Fruit fly (Drosophila melanogaster) whole organism, embryonic: Measurements from ENCODE around the gene CG1607.

Experiments used
- ATbp ChIP-seq: fragments of 200-800 bp; sonication (Bioruptor generic); optimal IDR thresholded peaks from 2 replicates; lab custom pipeline; 2017; ENCODE audit warnings: missing biosample characterization, mild to moderate bottlenecking, missing genetic modification characterization, missing genetic modification reagents
- Asciz ChIP-seq: fragments of 200-800 bp; sonication (Bioruptor generic); optimal IDR thresholded peaks from 2 replicates; lab custom pipeline; 2017; ENCODE audit warnings: missing biosample characterization, mild to moderate bottlenecking, missing genetic modification characterization, missing genetic modification reagents
- Bdp1 ChIP-seq: fragments of 200-800 bp; sonication (Bioruptor generic); optimal IDR thresholded peaks from 3 replicates; lab custom pipeline; 2016; ENCODE audit warnings: missing biosample characterization, missing genetic modification characterization
- BtbVII ChIP-seq: fragments of 200-800 bp; sonication (Bioruptor generic); optimal IDR thresholded peaks from 3 replicates; lab custom pipeline; 2017; ENCODE audit warnings: missing biosample characterization, mild to moderate bottlenecking, missing genetic modification characterization
- CG11456 ChIP-seq: fragments of 200-800 bp; sonication (Bioruptor generic); IDR thresholded peaks from 3 replicates; pipeline ENCODE4 v1.3.6; 2022; ENCODE audit warnings: missing biosample characterization, missing genetic modification characterization
- CG12219 ChIP-seq: fragments of 200-800 bp; sonication (Bioruptor generic); optimal IDR thresholded peaks from 3 replicates; lab custom pipeline; 2018; ENCODE audit warnings: missing biosample characterization, mild to moderate bottlenecking, missing genetic modification characterization
- CG13287 ChIP-seq: fragments of 200-800 bp; sonication (Bioruptor generic); IDR thresholded peaks from 2 replicates; pipeline ENCODE4 v1.3.6; 2022; ENCODE audit warnings: missing biosample characterization, missing genetic modification characterization; ENCODE audit not compliant: partially characterized antibody
- CG13424 ChIP-seq: fragments of 200-800 bp; sonication (Bioruptor generic); optimal IDR thresholded peaks from 2 replicates; lab custom pipeline; 2019; ENCODE audit warnings: missing biosample characterization, mild to moderate bottlenecking, missing genetic modification characterization, moderate library complexity
- CG13894 ChIP-seq: fragments of 200-800 bp; sonication (Bioruptor generic); optimal IDR thresholded peaks from 3 replicates; lab custom pipeline; 2018; ENCODE audit warnings: missing biosample characterization, mild to moderate bottlenecking, missing genetic modification characterization, moderate library complexity
- CG16779 ChIP-seq: fragments of 200-800 bp; sonication (Bioruptor generic); IDR thresholded peaks from 2 replicates; pipeline ENCODE4 v1.3.6; 2022; ENCODE audit warnings: missing biosample characterization, missing genetic modification characterization
- CG17359 ChIP-seq: fragments of 200-800 bp; sonication (Bioruptor generic); optimal IDR thresholded peaks from 3 replicates; lab custom pipeline; 2018; ENCODE audit warnings: missing biosample characterization, mild to moderate bottlenecking, missing genetic modification characterization, moderate library complexity
- CG2712 ChIP-seq: fragments of 200-800 bp; optimal IDR thresholded peaks from 3 replicates; lab custom pipeline; 2019; ENCODE audit warnings: missing biosample characterization, mild to moderate bottlenecking, missing genetic modification characterization, moderate library complexity
- CG2875 ChIP-seq: fragments of 200-800 bp; sonication (Bioruptor generic); optimal IDR thresholded peaks from 2 replicates; lab custom pipeline; 2017; ENCODE audit warnings: missing biosample characterization, mild to moderate bottlenecking, missing genetic modification characterization, missing genetic modification reagents
- CG30403 ChIP-seq: fragments of 200-800 bp; sonication (Bioruptor generic); optimal IDR thresholded peaks from 3 replicates; lab custom pipeline; 2016; ENCODE audit warnings: missing biosample characterization, missing genetic modification characterization
- CG3163 ChIP-seq: fragments of 200-800 bp; sonication (Bioruptor generic); optimal IDR thresholded peaks from 3 replicates; lab custom pipeline; 2016; ENCODE audit warnings: missing biosample characterization, missing genetic modification characterization
- CG32532 ChIP-seq: fragments of 200-800 bp; sonication (Bioruptor generic); IDR thresholded peaks from 2 replicates; pipeline ENCODE4 v1.3.6; 2022; ENCODE audit warnings: missing biosample characterization, missing genetic modification characterization
- CG34376 ChIP-seq: fragments of 200-800 bp; sonication (Bioruptor generic); optimal IDR thresholded peaks from 2 replicates; lab custom pipeline; 2018; ENCODE audit warnings: missing biosample characterization, mild to moderate bottlenecking, missing genetic modification characterization
- CG4282 ChIP-seq: fragments of 200-800 bp; sonication (Bioruptor generic); optimal IDR thresholded peaks from 2 replicates; lab custom pipeline; 2016; ENCODE audit warnings: missing biosample characterization, missing genetic modification characterization
- CG6689 ChIP-seq: fragments of 200-800 bp; sonication (Bioruptor generic); IDR thresholded peaks from 2 replicates; pipeline ENCODE4 v1.3.6; 2022; ENCODE audit warnings: missing biosample characterization, missing genetic modification characterization
- CG7556 ChIP-seq: fragments of 200-800 bp; sonication (Bioruptor generic); optimal IDR thresholded peaks from 2 replicates; lab custom pipeline; 2017; ENCODE audit warnings: missing biosample characterization, mild to moderate bottlenecking, missing genetic modification characterization
- CG7839 ChIP-seq: fragments of 200-800 bp; sonication (Bioruptor generic); optimal IDR thresholded peaks from 3 replicates; lab custom pipeline; 2018; ENCODE audit warnings: missing biosample characterization, mild to moderate bottlenecking, missing genetic modification characterization, moderate library complexity
- CG8281 ChIP-seq: fragments of 200-800 bp; sonication (Bioruptor generic); optimal IDR thresholded peaks from 2 replicates; lab custom pipeline; 2018; ENCODE audit warnings: missing biosample characterization, mild to moderate bottlenecking, missing genetic modification characterization, moderate library complexity
- CG8388 ChIP-seq: fragments of 200-800 bp; sonication (Bioruptor generic); optimal IDR thresholded peaks from 2 replicates; lab custom pipeline; 2019; ENCODE audit warnings: missing biosample characterization, mild to moderate bottlenecking, missing genetic modification characterization, moderate library complexity
- CG8944 ChIP-seq: fragments of 200-800 bp; sonication (Bioruptor generic); optimal IDR thresholded peaks from 3 replicates; lab custom pipeline; 2016; ENCODE audit warnings: missing biosample characterization, missing genetic modification characterization
- CG9797 ChIP-seq: fragments of 200-800 bp; sonication (Bioruptor generic); optimal IDR thresholded peaks from 3 replicates; lab custom pipeline; 2018; ENCODE audit warnings: missing biosample characterization, mild to moderate bottlenecking, missing genetic modification characterization
- CkIIα-i1 ChIP-seq: fragments of 200-800 bp; sonication (Bioruptor generic); IDR thresholded peaks from 2 replicates; pipeline ENCODE4 v1.3.6; 2022; ENCODE audit warnings: missing biosample characterization, missing genetic modification characterization
- D19B ChIP-seq: fragments of 200-800 bp; sonication (Bioruptor generic); optimal IDR thresholded peaks from 2 replicates; lab custom pipeline; 2017; ENCODE audit warnings: missing biosample characterization, mild to moderate bottlenecking, missing genetic modification characterization
- Dek ChIP-seq: fragments of 200-800 bp; sonication (Bioruptor generic); optimal IDR thresholded peaks from 3 replicates; lab custom pipeline; 2019; ENCODE audit warnings: missing biosample characterization, mild to moderate bottlenecking, missing genetic modification characterization, moderate library complexity
- E2f1 ChIP-seq: fragments of 200-800 bp; sonication (Bioruptor generic); IDR thresholded peaks from 2 replicates; pipeline ENCODE4 v1.3.6; 2022; ENCODE audit warnings: missing biosample characterization, missing genetic modification characterization
- HLHmδ ChIP-seq: fragments of 200-800 bp; sonication (Bioruptor generic); optimal IDR thresholded peaks from 2 replicates; lab custom pipeline; 2018; ENCODE audit warnings: missing biosample characterization, mild to moderate bottlenecking, missing genetic modification characterization, moderate library complexity
- Hr51 ChIP-seq, 2 experiments: fragments of 200-800 bp; sonication (Bioruptor generic); optimal IDR thresholded peaks; 2 replicates in 1 of 2; 3 replicates in 1 of 2; lab custom pipeline; 2016 to 2018; ENCODE audit warnings: missing biosample characterization in 2 of 2, missing genetic modification characterization in 2 of 2, mild to moderate bottlenecking in 1 of 2, moderate library complexity in 1 of 2
- Sox102F ChIP-seq: fragments of 200-800 bp; sonication (Bioruptor generic); optimal IDR thresholded peaks from 2 replicates; lab custom pipeline; 2018; ENCODE audit warnings: missing biosample characterization, mild to moderate bottlenecking, missing genetic modification characterization, moderate library complexity
- ara ChIP-seq: fragments of 200-800 bp; sonication (Bioruptor generic); IDR thresholded peaks from 2 replicates; pipeline ENCODE4 v1.3.6; 2022; ENCODE audit warnings: missing biosample characterization, missing genetic modification characterization
- chn ChIP-seq: fragments of 200-800 bp; sonication (Bioruptor generic); optimal IDR thresholded peaks from 2 replicates; lab custom pipeline; 2016; ENCODE audit warnings: missing biosample characterization, missing genetic modification characterization
- crc ChIP-seq: fragments of 200-800 bp; sonication (Bioruptor generic); optimal IDR thresholded peaks from 2 replicates; lab custom pipeline; 2016; ENCODE audit warnings: missing biosample characterization, missing genetic modification characterization
- croc ChIP-seq: fragments of 200-800 bp; sonication (Bioruptor generic); conservative IDR thresholded peaks from 3 replicates; pipeline ENCODE4 v1.3.6; 2022; ENCODE audit warnings: missing biosample characterization, missing genetic modification characterization
- dmrt11E ChIP-seq: fragments of 200-800 bp; sonication (Bioruptor generic); optimal IDR thresholded peaks from 3 replicates; lab custom pipeline; 2018; ENCODE audit warnings: missing biosample characterization, mild to moderate bottlenecking, missing genetic modification characterization, moderate library complexity
- inv ChIP-seq: fragments of 200-800 bp; sonication (Bioruptor generic); IDR thresholded peaks from 2 replicates; pipeline ENCODE4 v1.3.6; 2022; ENCODE audit warnings: missing biosample characterization, missing genetic modification characterization; ENCODE audit not compliant: partially characterized antibody
- lmd ChIP-seq: fragments of 200-800 bp; sonication (Bioruptor generic); IDR thresholded peaks from 2 replicates; pipeline ENCODE4 v1.3.6; 2022; ENCODE audit warnings: missing biosample characterization, missing genetic modification characterization
- mld ChIP-seq: fragments of 200-800 bp; sonication (Bioruptor generic); IDR thresholded peaks from 3 replicates; pipeline ENCODE4 v1.3.6; 2022; ENCODE audit warnings: missing biosample characterization, missing genetic modification characterization; ENCODE audit not compliant: partially characterized antibody
- nom ChIP-seq: fragments of 200-800 bp; sonication (Bioruptor generic); optimal IDR thresholded peaks from 2 replicates; lab custom pipeline; 2017; ENCODE audit warnings: missing biosample characterization, missing genetic modification characterization, mild to moderate bottlenecking, moderate library complexity, missing genetic modification reagents
- pfk ChIP-seq: fragments of 200-800 bp; sonication (Bioruptor generic); optimal IDR thresholded peaks from 2 replicates; lab custom pipeline; 2018; ENCODE audit warnings: missing biosample characterization, mild to moderate bottlenecking, missing genetic modification characterization, moderate library complexity
- prd ChIP-seq, 3 experiments: fragments of >200 bp in 2 of 3; fragments of 200-800 bp in 1 of 3; sonication (Bioruptor generic) in 1 of 3; optimal IDR thresholded peaks in 2 of 3; IDR thresholded peaks in 1 of 3; 2 replicates in 2 of 3; 3 replicates in 1 of 3; pipeline versions ENCODE4 v1.3.6 to Lab custom; 2017 to 2022; ENCODE audit warnings: missing biosample characterization in 1 of 3, missing genetic modification characterization in 1 of 3
- pum ChIP-seq: fragments of 200-800 bp; sonication (Bioruptor generic); optimal IDR thresholded peaks from 2 replicates; lab custom pipeline; 2016; ENCODE audit warnings: missing biosample characterization, missing genetic modification characterization
- sens ChIP-seq: fragments of 200-800 bp; sonication (Bioruptor generic); peaks from one replicate; lab custom pipeline; 2016; ENCODE audit warnings: missing biosample characterization, missing genetic modification characterization
- seq ChIP-seq: fragments of 200-800 bp; sonication (Bioruptor generic); IDR thresholded peaks from 2 replicates; pipeline ENCODE4 v1.3.6; 2022; ENCODE audit warnings: missing biosample characterization, missing genetic modification characterization
- sim ChIP-seq: fragments of 200-800 bp; sonication (Bioruptor generic); IDR thresholded peaks from 2 replicates; pipeline ENCODE4 v1.3.6; 2022; ENCODE audit warnings: missing biosample characterization, missing genetic modification characterization
- ssp ChIP-seq: fragments of 200-800 bp; sonication (Bioruptor generic); IDR thresholded peaks from 2 replicates; pipeline ENCODE4 v1.3.6; 2022; ENCODE audit warnings: missing biosample characterization, missing genetic modification characterization
- trh ChIP-seq: fragments of 200-800 bp; sonication (Bioruptor generic); optimal IDR thresholded peaks from 2 replicates; lab custom pipeline; 2016; ENCODE audit warnings: missing biosample characterization, missing genetic modification characterization
- wor ChIP-seq: fragments of 200-800 bp; sonication (Bioruptor generic); IDR thresholded peaks from 2 replicates; pipeline ENCODE4 v1.3.6; 2022; ENCODE audit warnings: missing biosample characterization, missing genetic modification characterization

CG1607 gene

DNA sequence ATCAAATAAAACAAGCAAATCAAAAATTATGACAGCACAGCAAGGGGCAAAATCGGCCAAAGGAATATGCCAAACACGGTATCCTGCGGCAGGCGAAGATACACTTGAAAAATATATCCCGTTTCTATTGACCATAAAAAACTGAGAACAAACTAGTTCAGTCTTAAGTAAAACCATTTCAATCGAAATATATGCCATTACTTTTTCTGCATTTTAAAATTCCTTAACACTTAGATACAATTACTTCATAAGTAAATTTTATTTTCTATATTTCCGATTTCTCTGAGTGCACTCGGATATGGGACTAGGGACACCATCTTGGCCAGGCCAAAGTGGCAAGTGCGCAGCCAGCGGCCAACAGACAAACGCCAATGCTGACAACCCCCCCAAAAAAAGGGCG lies 18.3 kb upstream of the CG1607 start (continued):
- TF ChIP-seq nom (GFP tag; lab: Kevin White, UChicago) (no peak), Asciz (no peak), CG30403 (peak; percentile 24), ara (no peak), CG9797 (no peak), CG34376 (GFP tag; lab: Kevin White, UChicago) (no peak), HLHmδ (GFP tag; lab: Kevin White, UChicago) (no peak), CG7839 (tag; lab: Kevin White, UChicago) (peak; percentile 26), lmd (peak; percentile 42), CG6689 (GFP tag; lab: Robert Waterston, UW) (0 out of 2 replicates have a peak, but pooled peaks have one; percentile 11), Hr51 (GFP tag; optimal IDR thresholded peaks at IDR 0.05; lab: Kevin White, UChicago) (peak in 1 of 2 experiments; percentile 61), ssp (no peak), inv (GFP tag; lab: Robert Waterston, UW) (no peak), crc (no peak), pfk (GFP tag; lab: Kevin White, UChicago) (no peak), CG8388 (no peak), sim (GFP tag; lab: Robert Waterston, UW) (no peak), CkIIα-i1 (GFP tag; lab: Robert Waterston, UW) (no peak), seq (GFP tag; lab: Robert Waterston, UW) (no peak), croc (GFP tag; lab: Robert Waterston, UW) (no peak), trh (no peak), CG17359 (no peak), D19B (GFP tag; lab: Kevin White, UChicago) (no peak), dmrt11E (tag; lab: Kevin White, UChicago) (no peak), CG8944 (GFP tag; lab: Kevin White, UChicago) (no peak), Dek (peak; percentile 15), CG13894 (tag; lab: Kevin White, UChicago) (peak; percentile 33), CG16779 (GFP tag; lab: Robert Waterston, UW) (no peak), CG12219 (GFP tag; lab: Kevin White, UChicago) (no peak), CG2875 (GFP tag; lab: Kevin White, UChicago) (no peak), CG13424 (tag; lab: Kevin White, UChicago) (peak; percentile 26), mld (no peak), CG32532 (0 out of 2 replicates have a peak, but pooled peaks have one; percentile 19), sens (GFP tag; lab: Kevin White, UChicago) (peak; percentile 59), CG11456 (GFP tag; lab: Robert Waterston, UW) (no peak), CG3163 (no peak), E2f1 (0 out of 2 replicates have a peak, but pooled peaks have one; percentile 11), prd (optimal IDR thresholded peaks at IDR 0.05; lab: Kevin White, UChicago) (no peak), prd (GFP tag; IDR thresholded peaks at IDR 0.05; lab: Robert Waterston, UW) (peak; percentile 39; the same call in 1 of the 3 replicates), Sox102F (peak; percentile 23), wor (GFP tag; lab: Robert Waterston, UW) (no peak), CG4282 (no peak), CG13287 (GFP tag; lab: Robert Waterston, UW) (no peak), ATbp (peak; percentile 1), CG7556 (GFP tag; lab: Kevin White, UChicago) (peak; percentile 49), CG2712 (no peak), pum (GFP tag; lab: Kevin White, UChicago) (no peak), BtbVII (no peak), CG8281 (tag; lab: Kevin White, UChicago) (no peak), Bdp1 (no peak), chn (GFP tag; lab: Kevin White, UChicago) (no peak)
